Fruit fly (Drosophila melanogaster): ENCODE measurements around the gene nej.

Gene nej

dm6 chrX:9652006-9652405 is 34.9 kb downstream of the nej start (continued):
- TF ChIP-seq CG10321 (GFP tag; IDR thresholded peaks at IDR 0.05) (no peak), Doc3 (GFP tag; IDR thresholded peaks at IDR 0.05; ENCODE audit: partially characterized antibody) (no peak), CG13775 (GFP tag; optimal IDR thresholded peaks at IDR 0.05) (no peak), kni (GFP tag; optimal IDR thresholded peaks at IDR 0.05) (peak; percentile 60), ro (GFP tag; IDR thresholded peaks at IDR 0.05) (0 out of 2 replicates have a peak, but pooled peaks have one; percentile 26), BEAF-32 (GFP tag; optimal IDR thresholded peaks at IDR 0.05) (no peak), CG30020 (tag; optimal IDR thresholded peaks at IDR 0.05) (no peak), CG1603 (tag; optimal IDR thresholded peaks at IDR 0.05) (peak; percentile 54), CkIIα-i1 (GFP tag; IDR thresholded peaks at IDR 0.05) (no peak), HLH4C (GFP tag; IDR thresholded peaks at IDR 0.05; ENCODE audit: partially characterized antibody) (no peak), fd96Cb (tag; optimal IDR thresholded peaks at IDR 0.05) (peak; percentile 57), CG1647 (GFP tag; optimal IDR thresholded peaks at IDR 0.05) (no peak), pzg (GFP tag; optimal IDR thresholded peaks at IDR 0.05) (no peak), Fer3 (tag; optimal IDR thresholded peaks at IDR 0.05) (peak; percentile 59), CG11695 (GFP tag; IDR thresholded peaks at IDR 0.05) (0 out of 3 replicates have a peak, but pooled peaks have one; percentile 38), CG12236 (GFP tag; optimal IDR thresholded peaks at IDR 0.05) (no peak), Side (GFP tag; optimal IDR thresholded peaks at IDR 0.05) (no peak), CG7928 (GFP tag; optimal IDR thresholded peaks at IDR 0.05) (no peak), CG8281 (tag; optimal IDR thresholded peaks at IDR 0.05) (peak; percentile 24), Usf (GFP tag; optimal IDR thresholded peaks at IDR 0.05) (no peak), CG10366 (GFP tag; IDR thresholded peaks at IDR 0.05) (peak; percentile 65), h (optimal IDR thresholded peaks at IDR 0.05) (no peak), CG7357 (GFP tag; IDR thresholded peaks at IDR 0.05) (no peak), CG43689 (GFP tag; IDR thresholded peaks at IDR 0.05) (no peak), danr (GFP tag; IDR thresholded peaks at IDR 0.05) (no peak), Tbp (GFP tag; optimal IDR thresholded peaks at IDR 0.05) (no peak), CG12769 (tag; optimal IDR thresholded peaks at IDR 0.05) (peak; percentile 61), ftz-f1 (GFP tag; optimal IDR thresholded peaks at IDR 0.05) (no peak), CG17361 (GFP tag; IDR thresholded peaks at IDR 0.05) (peak; percentile 40; the same call in 1 of the 3 replicates), phol (tag; optimal IDR thresholded peaks at IDR 0.05) (peak; percentile 70), Meics (GFP tag; optimal IDR thresholded peaks at IDR 0.05) (peak; percentile 24), Taf1 (GFP tag; IDR thresholded peaks at IDR 0.05) (no peak), zen2 (GFP tag; IDR thresholded peaks at IDR 0.05; ENCODE audit: partially characterized antibody) (no peak), CG9215 (GFP tag; IDR thresholded peaks at IDR 0.05) (no peak), CG4360 (GFP tag; IDR thresholded peaks at IDR 0.05) (peak; percentile 14; the same call in 1 of the 2 replicates), grau (tag; optimal IDR thresholded peaks at IDR 0.05) (peak; percentile 85), CG8924 (tag; optimal IDR thresholded peaks at IDR 0.05) (peak; percentile 55), Lpt (GFP tag; optimal IDR thresholded peaks at IDR 0.05) (no peak), dimm (GFP tag; IDR thresholded peaks at IDR 0.05) (peak; percentile 52), CG12299 (tag; optimal IDR thresholded peaks at IDR 0.05) (no peak), Atf-2 (GFP tag; optimal IDR thresholded peaks at IDR 0.05) (no peak), CG6689 (GFP tag; IDR thresholded peaks at IDR 0.05) (peak; percentile 50; the same call in 1 of the 2 replicates), Optix (GFP tag; IDR thresholded peaks at IDR 0.05) (peak; percentile 66; the same call in 2 of the 3 replicates), Hmx (GFP tag; optimal IDR thresholded peaks at IDR 0.05) (no peak), Aef1 (GFP tag; IDR thresholded peaks at IDR 0.05) (peak; percentile 44; the same call in 1 of the 3 replicates), Ptx1 (GFP tag; IDR thresholded peaks at IDR 0.05) (peak; percentile 61), fu2 (GFP tag; optimal IDR thresholded peaks at IDR 0.05) (no peak), CG8290 (GFP tag; optimal IDR thresholded peaks at IDR 0.05) (no peak), CG8290 (tag; optimal IDR thresholded peaks at IDR 0.05) (no peak), repo (GFP tag; optimal IDR thresholded peaks at IDR 0.05) (no peak), Doc2 (GFP tag; IDR thresholded peaks at IDR 0.05) (no peak), E2f2 (GFP tag; IDR thresholded peaks at IDR 0.05) (peak; percentile 26; the same call in 1 of the 2 replicates), p53 (GFP tag; optimal IDR thresholded peaks at IDR 0.05) (no peak)

Data from whole organism, embryonic.